Fruit fly (Drosophila melanogaster) whole organism, pupa: ENCODE measurements around the gene CG33271.

ENCODE experiments used
- CG10348 ChIP-seq: fragments of 200-800 bp; sonication (Bioruptor generic); IDR thresholded peaks from 2 replicates; pipeline ENCODE4 v1.3.6; 2022; ENCODE audit warnings: missing biosample characterization, missing genetic modification characterization
- CG13204 ChIP-seq: fragments of 200-800 bp; sonication (Bioruptor generic); optimal IDR thresholded peaks from 2 replicates; lab custom pipeline; 2018; ENCODE audit warnings: missing biosample characterization, mild to moderate bottlenecking, missing genetic modification characterization, moderate library complexity
- CG14655 ChIP-seq: fragments of 200-800 bp; sonication (Bioruptor generic); optimal IDR thresholded peaks from 3 replicates; lab custom pipeline; 2017; ENCODE audit warnings: mild to moderate bottlenecking, missing biosample characterization, missing genetic modification reagents, missing genetic modification characterization
- CG15710 ChIP-seq: fragments of 200-800 bp; sonication (Bioruptor generic); optimal IDR thresholded peaks from 2 replicates; lab custom pipeline; 2018; ENCODE audit warnings: missing biosample characterization, mild to moderate bottlenecking, missing genetic modification characterization, moderate library complexity
- CG32121 ChIP-seq: fragments of 200-800 bp; sonication (Bioruptor generic); IDR thresholded peaks from 2 replicates; pipeline ENCODE4 v1.3.6; 2022; ENCODE audit warnings: missing biosample characterization, missing genetic modification characterization
- CG4496 ChIP-seq: fragments of 200-800 bp; sonication (Bioruptor generic); IDR thresholded peaks from 3 replicates; pipeline ENCODE4 v1.3.6; 2022; ENCODE audit warnings: missing biosample characterization, missing genetic modification characterization
- CG8159 ChIP-seq: fragments of 200-800 bp; sonication (Bioruptor generic); optimal IDR thresholded peaks from 3 replicates; lab custom pipeline; 2018; ENCODE audit warnings: missing biosample characterization, mild to moderate bottlenecking, missing genetic modification characterization, moderate library complexity
- CG8301 ChIP-seq: fragments of 200-800 bp; sonication (Bioruptor generic); optimal IDR thresholded peaks from 2 replicates; lab custom pipeline; 2018; ENCODE audit warnings: missing biosample characterization, mild to moderate bottlenecking, missing genetic modification characterization
- CG9948 ChIP-seq: fragments of 200-800 bp; sonication (Bioruptor generic); optimal IDR thresholded peaks from 2 replicates; lab custom pipeline; 2018; ENCODE audit warnings: missing biosample characterization, mild to moderate bottlenecking, missing genetic modification characterization, moderate library complexity
- D1 ChIP-seq: fragments of 200-800 bp; sonication (Bioruptor generic); optimal IDR thresholded peaks from 2 replicates; lab custom pipeline; 2018; ENCODE audit warnings: missing biosample characterization, mild to moderate bottlenecking, missing genetic modification characterization, moderate library complexity
- Pif1B ChIP-seq: fragments of 200-800 bp; sonication (Bioruptor generic); optimal IDR thresholded peaks from 3 replicates; lab custom pipeline; 2016; ENCODE audit warnings: missing biosample characterization, missing genetic modification characterization
- fd96Ca ChIP-seq: fragments of 200-800 bp; sonication (Bioruptor generic); IDR thresholded peaks from 3 replicates; pipeline ENCODE4 v1.3.6; 2022; ENCODE audit warnings: missing biosample characterization, missing genetic modification characterization
- gl ChIP-seq: fragments of 200-800 bp; sonication (Bioruptor generic); optimal IDR thresholded peaks from 2 replicates; lab custom pipeline; 2018; ENCODE audit warnings: missing biosample characterization, mild to moderate bottlenecking, missing genetic modification characterization

dm6 chr3L:11609835-11610234 is 32.5 kb upstream of the CG33271 start, which contains the start of gene CG42832:
- TF ChIP-seq gl (tag; lab: Kevin White, UChicago) (no peak), fd96Ca (GFP tag; lab: Robert Waterston, UW) (no peak), CG10348 (no peak), CG15710 (tag; lab: Kevin White, UChicago) (no peak), CG13204 (GFP tag; lab: Kevin White, UChicago) (no peak), CG14655 (GFP tag; lab: Kevin White, UChicago) (no peak), Pif1B (GFP tag; lab: Kevin White, UChicago) (no peak), CG32121 (GFP tag; lab: Robert Waterston, UW) (no peak), D1 (no peak), CG8159 (tag; lab: Kevin White, UChicago) (no peak), CG4496 (no peak), CG8301 (no peak), CG9948 (tag; lab: Kevin White, UChicago) (no peak)
